Worm (Caenorhabditis elegans): ENCODE measurements around the gene pqn-71.

Gene pqn-71

DNA sequence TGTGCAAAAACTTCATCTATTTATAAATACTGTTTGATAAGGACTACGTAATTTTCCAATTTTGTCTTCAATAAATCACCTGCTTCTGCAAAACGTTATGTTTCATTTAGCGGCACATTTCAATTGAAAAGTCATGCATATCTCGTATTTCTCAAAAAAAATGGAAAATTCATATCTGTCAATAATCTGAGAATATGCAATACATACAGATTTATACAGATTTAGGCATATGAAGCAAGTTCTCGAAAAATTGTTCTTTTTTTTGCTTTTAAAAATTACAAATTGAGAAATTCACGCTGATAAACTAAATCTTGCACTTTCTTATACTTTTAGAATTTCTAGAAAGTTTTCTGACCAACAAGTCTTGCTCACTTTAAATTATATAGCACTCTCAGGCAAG, 21.3 kb upstream of the pqn-71 start, which contains the start of gene T26H5.11:
Gene T26H5.11 (minus strand): TSS at position 101 of the 400 bp plus-strand sequence.
- TF ChIP-seq nhr-25 (tag; optimal IDR thresholded peaks at IDR 0.05) (no peak), lsy-12 (tag; optimal IDR thresholded peaks at IDR 0.05) (no peak), pqm-1 (tag; optimal IDR thresholded peaks at IDR 0.05) (no peak), nhr-43 (tag; optimal IDR thresholded peaks at IDR 0.05; ENCODE audit: poor library complexity, severe bottlenecking) (no peak), nfya-1 (tag; optimal IDR thresholded peaks at IDR 0.05; ENCODE audit: insufficient read depth) (no peak), unc-39 (tag; optimal IDR thresholded peaks at IDR 0.05) (no peak), nhr-76 (tag; optimal IDR thresholded peaks at IDR 0.05) (no peak), zag-1 (tag; optimal IDR thresholded peaks at IDR 0.05) (no peak), snpc-4 (tag; optimal IDR thresholded peaks at IDR 0.05) (no peak), ama-1 (optimal IDR thresholded peaks at IDR 0.05) (no peak)

DNA sequence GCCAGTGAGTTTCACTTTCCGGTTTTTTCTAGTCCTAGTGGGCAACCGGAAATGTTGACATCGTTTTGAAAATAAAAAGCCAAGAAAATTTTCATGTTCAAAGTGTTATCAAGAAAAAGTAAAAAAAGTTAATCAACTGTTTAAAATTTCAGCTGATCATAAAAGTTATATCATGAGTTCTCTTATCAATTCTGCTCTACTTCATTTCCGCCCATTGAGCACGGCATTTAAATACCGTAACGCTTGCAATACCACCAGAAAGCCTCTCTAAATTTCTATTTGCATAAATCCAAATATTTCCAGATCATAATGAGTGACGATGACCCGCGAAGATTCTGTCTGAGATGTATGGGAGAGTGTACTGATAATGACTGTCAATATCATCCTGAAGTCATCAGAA, 20.9 kb upstream of the pqn-71 start, which contains the start of gene T26H5.9:
Gene T26H5.9 (plus strand): TSS at position 302 of the 400 bp plus-strand sequence.
- TF ChIP-seq ceh-9 (tag; optimal IDR thresholded peaks at IDR 0.05) (no peak), elt-2 (tag; optimal IDR thresholded peaks at IDR 0.05) (peak; percentile 65), pqm-1 (tag; optimal IDR thresholded peaks at IDR 0.05) (peak; percentile 12), nfya-1 (tag; optimal IDR thresholded peaks at IDR 0.05; ENCODE audit: insufficient read depth) (no peak)

DNA sequence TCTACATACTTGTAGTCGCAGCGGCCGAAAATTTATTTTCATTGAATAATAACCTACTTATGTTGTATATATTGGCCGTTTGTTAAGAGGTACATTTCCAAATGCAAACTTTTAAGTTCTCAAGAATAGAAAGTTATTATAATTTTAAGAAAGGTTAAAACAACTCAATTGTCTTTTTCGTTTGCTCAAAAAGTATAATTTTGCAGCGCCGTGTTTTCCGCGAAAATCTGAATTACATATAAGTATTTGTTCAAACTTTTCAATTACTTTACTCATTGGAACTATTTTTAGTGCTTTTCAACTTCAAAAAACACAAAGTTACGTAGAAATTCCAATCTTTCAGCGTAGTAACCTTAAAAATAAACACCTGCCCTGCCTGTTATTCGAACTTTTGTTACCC, 20.0 kb upstream of the pqn-71 start, which contains the start of gene srh-239:
Gene srh-239 (plus strand): TSS at position 301 of the 400 bp plus-strand sequence.
- TF ChIP-seq egl-5 (tag; optimal IDR thresholded peaks at IDR 0.05) = no peak
- TF ChIP-seq nhr-43 (tag; optimal IDR thresholded peaks at IDR 0.05; ENCODE audit: poor library complexity, severe bottlenecking) = no peak
- no peak for TF ChIP-seq nhr-67 (tag; optimal IDR thresholded peaks at IDR 0.05)
- TF ChIP-seq ceh-16 (tag; optimal IDR thresholded peaks at IDR 0.05) = no peak
- no peak for TF ChIP-seq nhr-11 (tag; optimal IDR thresholded peaks at IDR 0.05)
- TF ChIP-seq fos-1 (tag; optimal IDR thresholded peaks at IDR 0.05) = no peak
- no peak for TF ChIP-seq unc-62 (GFP tag; optimal IDR thresholded peaks at IDR 0.05)
- TF ChIP-seq elt-2 (tag; optimal IDR thresholded peaks at IDR 0.05) = no peak
- no peak for TF ChIP-seq sea-2 (GFP tag; optimal IDR thresholded peaks at IDR 0.05)
- no peak for TF ChIP-seq ceh-28 (tag; optimal IDR thresholded peaks at IDR 0.05)
- TF ChIP-seq zag-1 (tag; optimal IDR thresholded peaks at IDR 0.05) = no peak
- no peak for TF ChIP-seq lin-39 (tag; optimal IDR thresholded peaks at IDR 0.05)

DNA sequence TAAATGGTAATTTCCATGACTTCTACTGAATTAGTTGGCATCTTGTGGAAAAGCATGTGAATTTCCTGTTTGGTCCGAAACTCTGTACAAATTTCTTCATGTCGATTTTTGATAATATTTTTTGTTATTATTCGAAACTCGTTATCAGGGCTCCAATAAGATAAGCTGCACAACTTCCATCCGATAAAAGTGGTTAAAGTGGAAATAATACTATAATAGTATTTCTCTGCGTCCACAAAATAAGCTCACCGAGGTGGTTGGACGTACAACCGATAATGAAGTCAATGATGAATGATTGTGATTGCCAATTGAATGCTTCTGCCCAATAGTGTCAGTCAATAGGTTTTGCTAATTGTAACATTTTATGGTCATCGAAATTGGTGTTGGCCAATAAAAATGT, 17.1 kb upstream of the pqn-71 start, which contains the start of gene T26H5.4:
Gene T26H5.4 (minus strand): TSS at position 294 of the 400 bp plus-strand sequence.
- TF ChIP-seq egl-27 (tag; optimal IDR thresholded peaks at IDR 0.05) (no peak), hmg-11 (tag; optimal IDR thresholded peaks at IDR 0.05) (no peak), nhr-76 (tag; optimal IDR thresholded peaks at IDR 0.05) (no peak), lin-39 (tag; optimal IDR thresholded peaks at IDR 0.05) (no peak), elt-2 (tag; optimal IDR thresholded peaks at IDR 0.05) (peak; percentile 81), pqm-1 (tag; optimal IDR thresholded peaks at IDR 0.05) (peak; percentile 77), nfya-1 (tag; optimal IDR thresholded peaks at IDR 0.05; ENCODE audit: insufficient read depth) (no peak), elt-1 (tag; optimal IDR thresholded peaks at IDR 0.05) (no peak), eor-1 (tag; optimal IDR thresholded peaks at IDR 0.05) (no peak)

DNA sequence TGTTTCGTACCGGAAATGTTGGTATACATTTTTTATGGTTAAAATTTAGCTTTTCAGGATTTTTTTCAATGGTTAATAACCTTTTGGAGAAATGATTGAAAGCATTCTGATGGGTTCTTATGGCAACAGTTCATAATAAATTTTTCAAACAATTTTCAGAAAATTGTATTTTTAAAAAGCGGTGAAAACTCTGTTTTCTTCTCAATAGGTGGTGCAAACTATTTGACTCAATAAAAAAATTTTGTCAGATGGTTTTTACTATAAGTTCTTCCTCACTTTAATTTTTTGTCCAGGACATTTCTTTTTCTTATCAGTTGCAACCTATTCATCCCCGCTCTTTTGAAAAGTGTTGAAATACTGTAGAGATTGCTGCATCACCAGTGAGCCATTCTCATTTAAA, 16.6 kb upstream of the pqn-71 start, which contains the start of gene T26H5.14:
Gene T26H5.14 (plus strand): TSS at position 301 of the 400 bp plus-strand sequence.
- peak; percentile 40 for TF ChIP-seq elt-2 (tag; optimal IDR thresholded peaks at IDR 0.05)
- TF ChIP-seq ZK546.5 (tag; optimal IDR thresholded peaks at IDR 0.05) = no peak
- TF ChIP-seq mml-1 (tag; optimal IDR thresholded peaks at IDR 0.05) = no peak

DNA sequence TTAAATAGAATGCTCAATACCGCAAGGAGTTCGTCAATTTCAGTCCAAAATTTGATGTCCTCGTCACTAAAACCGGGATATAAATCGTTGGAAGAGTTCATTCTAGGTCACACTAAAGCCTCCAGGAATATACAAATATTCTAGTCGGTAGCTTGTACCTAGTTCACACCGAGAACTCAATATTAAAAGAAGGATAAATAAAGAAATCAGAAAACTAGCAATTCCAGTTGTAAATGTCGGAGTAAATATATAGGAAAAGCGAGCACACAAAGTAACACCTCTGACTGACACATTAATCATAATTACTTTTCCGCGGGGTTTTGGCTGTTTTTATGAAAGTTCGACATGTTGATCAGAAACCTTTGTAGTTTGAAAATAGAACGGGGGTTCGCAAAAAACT, 14.1 kb upstream of the pqn-71 start, which contains the start of gene srw-33:
Gene srw-33 (minus strand): TSS at position 101 of the 400 bp plus-strand sequence.
- TF ChIP-seq sea-2 (GFP tag; optimal IDR thresholded peaks at IDR 0.05) (no peak), mdl-1 (tag; optimal IDR thresholded peaks at IDR 0.05) (no peak), pha-4 (tag; optimal IDR thresholded peaks at IDR 0.05) (no peak), hmg-11 (tag; optimal IDR thresholded peaks at IDR 0.05) (no peak), nhr-11 (tag; optimal IDR thresholded peaks at IDR 0.05) (no peak), pqm-1 (tag; optimal IDR thresholded peaks at IDR 0.05) (no peak), nhr-237 (tag; optimal IDR thresholded peaks at IDR 0.05) (no peak)
